Worm (Caenorhabditis elegans) whole organism, young adult: Measurements from ENCODE around the gene szy-2.
A peak's percentile ranks its signal among the peaks of the same experiment; 100 is the strongest.

Experiments used
- B0019.2 ChIP-seq: fragments of 200-800 bp; sonication (Bioruptor generic); conservative IDR thresholded peaks from 2 replicates; pipeline ENCODE4 v1.3.6; 2022; ENCODE audit warnings: missing genetic modification reagents, missing genetic modification characterization, missing compliant biosample characterization
- B0035.1 ChIP-seq: sonication (generic microtip); optimal IDR thresholded peaks from 2 replicates; lab custom pipeline; 2016; ENCODE audit warnings: missing genetic modification characterization, mild to moderate bottlenecking, missing compliant biosample characterization, missing genotype, missing genetic modification reagents
- C06A6.2 ChIP-seq: fragments of 200-800 bp; sonication (Bioruptor generic); conservative IDR thresholded peaks from 2 replicates; pipeline ENCODE4 v1.3.6; 2022; ENCODE audit warnings: missing genetic modification characterization, missing compliant biosample characterization
- C17E4.6 ChIP-seq: fragments of 200-800 bp; sonication (Bioruptor generic); IDR thresholded peaks from 2 replicates; pipeline ENCODE4 v1.3.6; 2022; ENCODE audit warnings: missing genetic modification reagents, missing genetic modification characterization, missing compliant biosample characterization
- F10E7.11 ChIP-seq: sonication (generic microtip); optimal IDR thresholded peaks from 2 replicates; lab custom pipeline; 2017; ENCODE audit warnings: mild to moderate bottlenecking, missing genetic modification characterization, moderate library complexity, missing compliant biosample characterization
- F57C9.4 ChIP-seq: sonication (generic microtip); optimal IDR thresholded peaks from 2 replicates; lab custom pipeline; 2017; ENCODE audit warnings: mild to moderate bottlenecking, missing genetic modification characterization, missing compliant biosample characterization
- Y53F4B.3 ChIP-seq: fragments of 200-800 bp; sonication (Bioruptor generic); IDR thresholded peaks from 2 replicates; pipeline ENCODE4 v1.3.6; 2022; ENCODE audit warnings: missing genetic modification reagents, missing genetic modification characterization, missing compliant biosample characterization
- Y95B8A.8 ChIP-seq: fragments of 200-800 bp; sonication (Bioruptor generic); IDR thresholded peaks from 2 replicates; pipeline ENCODE4 v1.3.6; 2022; ENCODE audit warnings: missing genetic modification reagents, missing genetic modification characterization, missing compliant biosample characterization
- ZK185.1 ChIP-seq: sonication (generic microtip); optimal IDR thresholded peaks from 2 replicates; lab custom pipeline; 2016; ENCODE audit warnings: mild to moderate bottlenecking, missing genetic modification characterization, missing compliant biosample characterization; ENCODE audit not compliant: poor library complexity, severe bottlenecking
- aptf-2 ChIP-seq: fragments of 200-800 bp; sonication (Bioruptor generic); conservative IDR thresholded peaks from 2 replicates; pipeline ENCODE4 v1.3.6; 2022; ENCODE audit warnings: missing genetic modification reagents, missing genetic modification characterization, missing compliant biosample characterization
- attf-5 ChIP-seq: fragments of 200-800 bp; sonication (Bioruptor generic); optimal IDR thresholded peaks from 2 replicates; lab custom pipeline; 2018; ENCODE audit warnings: mild to moderate bottlenecking, missing genetic modification characterization, missing compliant biosample characterization
- attf-6 ChIP-seq: fragments of 200-800 bp; sonication (Bioruptor generic); IDR thresholded peaks from 2 replicates; pipeline ENCODE4 v1.3.6; 2022; ENCODE audit warnings: missing genetic modification reagents, missing genetic modification characterization, missing compliant biosample characterization
- bed-2 ChIP-seq: fragments of 200-800 bp; sonication (Bioruptor generic); IDR thresholded peaks from 2 replicates; pipeline ENCODE4 v1.3.6; 2022; ENCODE audit warnings: missing genetic modification reagents, missing genetic modification characterization, missing compliant biosample characterization
- ceh-100 ChIP-seq: fragments of 200-800 bp; sonication (Bioruptor generic); IDR thresholded peaks from 2 replicates; pipeline ENCODE4 v1.3.6; 2022; ENCODE audit warnings: missing genetic modification reagents, missing genetic modification characterization, missing compliant biosample characterization
- ceh-27 ChIP-seq: fragments of 200-800 bp; sonication (Bioruptor generic); optimal IDR thresholded peaks from 2 replicates; lab custom pipeline; 2018; ENCODE audit warnings: mild to moderate bottlenecking, missing genetic modification characterization, moderate library complexity, missing compliant biosample characterization
- ceh-58 ChIP-seq: fragments of 200-800 bp; sonication (Bioruptor generic); IDR thresholded peaks from 2 replicates; pipeline ENCODE4 v1.3.6; 2022; ENCODE audit warnings: missing genetic modification characterization, missing compliant biosample characterization
- ceh-91 ChIP-seq: fragments of 200-800 bp; sonication (Bioruptor generic); IDR thresholded peaks from 2 replicates; pipeline ENCODE4 v1.3.6; 2022; ENCODE audit warnings: missing genetic modification reagents, missing genetic modification characterization, missing compliant biosample characterization
- chd-7 ChIP-seq: sonication (generic microtip); optimal IDR thresholded peaks from 2 replicates; lab custom pipeline; 2016; ENCODE audit warnings: mild to moderate bottlenecking, missing genetic modification characterization, moderate library complexity, missing compliant biosample characterization
- dox-1 ChIP-seq: fragments of 200-800 bp; sonication (Bioruptor generic); IDR thresholded peaks from 2 replicates; pipeline ENCODE4 v1.3.6; 2022; ENCODE audit warnings: missing genetic modification reagents, missing genetic modification characterization, missing compliant biosample characterization
- ets-4 ChIP-seq: fragments of 200-800 bp; sonication (Bioruptor generic); optimal IDR thresholded peaks from 2 replicates; lab custom pipeline; 2018; ENCODE audit warnings: mild to moderate bottlenecking, missing genetic modification characterization, missing compliant biosample characterization
- him-1 ChIP-seq: sonication (generic microtip); optimal IDR thresholded peaks from 2 replicates; lab custom pipeline; 2016; ENCODE audit warnings: missing genotype, missing genetic modification reagents, missing genetic modification characterization, missing compliant biosample characterization
- hlh-12 ChIP-seq: sonication (generic microtip); optimal IDR thresholded peaks from 2 replicates; lab custom pipeline; 2016; ENCODE audit warnings: missing genetic modification characterization, missing compliant biosample characterization
- hmg-20 ChIP-seq: fragments of 200-800 bp; sonication (Bioruptor generic); IDR thresholded peaks from 2 replicates; pipeline ENCODE4 v1.3.6; 2022; ENCODE audit warnings: missing genetic modification reagents, missing genetic modification characterization, missing compliant biosample characterization
- let-607 ChIP-seq, 2 experiments: fragments of 200-800 bp in 1 of 2; sonication (Bioruptor generic) in 1 of 2; sonication (generic microtip) in 1 of 2; optimal IDR thresholded peaks; 2 replicates each; lab custom pipeline; 2016 to 2018; ENCODE audit warnings: mild to moderate bottlenecking in 2 of 2, missing compliant biosample characterization in 2 of 2, missing genetic modification characterization in 2 of 2, moderate library complexity in 2 of 2, missing genotype in 1 of 2
- lin-35 ChIP-seq, 3 experiments: fragments of 150-350 bp in 2 of 3; sonication (generic microtip) in 1 of 3; optimal IDR thresholded peaks; 2 replicates each; lab custom pipeline; 2014 to 2018; ENCODE audit warnings: missing biosample characterization in 3 of 3, missing genetic modification characterization in 3 of 3, missing genetic modification reagents in 3 of 3
- lin-40 ChIP-seq: sonication (generic microtip); optimal IDR thresholded peaks from 2 replicates; lab custom pipeline; 2016; ENCODE audit warnings: missing genetic modification characterization, mild to moderate bottlenecking, missing compliant biosample characterization, missing genotype, missing genetic modification reagents
- madf-6 ChIP-seq: fragments of 200-800 bp; sonication (Bioruptor generic); IDR thresholded peaks from 2 replicates; pipeline ENCODE4 v1.3.6; 2022; ENCODE audit warnings: missing genetic modification reagents, missing genetic modification characterization, missing compliant biosample characterization
- madf-8 ChIP-seq: fragments of 200-800 bp; sonication (Bioruptor generic); conservative IDR thresholded peaks from 2 replicates; pipeline ENCODE4 v1.3.6; 2022; ENCODE audit warnings: missing genetic modification reagents, missing genetic modification characterization, missing compliant biosample characterization
- mxl-1 ChIP-seq: sonication (generic microtip); optimal IDR thresholded peaks from 2 replicates; lab custom pipeline; 2016; ENCODE audit warnings: missing genetic modification characterization, missing compliant biosample characterization
- nfyb-1 ChIP-seq: fragments of 200-800 bp; sonication (Bioruptor generic); IDR thresholded peaks from 2 replicates; pipeline ENCODE4 v1.3.6; 2022; ENCODE audit warnings: missing genetic modification reagents, missing genetic modification characterization, missing compliant biosample characterization
- nhr-179 ChIP-seq: sonication (generic microtip); optimal IDR thresholded peaks from 2 replicates; lab custom pipeline; 2016; ENCODE audit warnings: mild to moderate bottlenecking, missing genetic modification characterization, missing compliant biosample characterization
- nhr-27 ChIP-seq: fragments of 200-800 bp; sonication (Bioruptor generic); optimal IDR thresholded peaks from 2 replicates; lab custom pipeline; 2018; ENCODE audit warnings: mild to moderate bottlenecking, missing genetic modification characterization, moderate library complexity, missing compliant biosample characterization
- nhr-80 ChIP-seq: sonication (generic microtip); optimal IDR thresholded peaks from 2 replicates; lab custom pipeline; 2016; ENCODE audit warnings: missing genetic modification characterization, missing compliant biosample characterization
- pbrm-1 ChIP-seq: fragments of 200-800 bp; sonication (Bioruptor generic); IDR thresholded peaks from 2 replicates; pipeline ENCODE4 v1.3.6; 2022; ENCODE audit warnings: missing genetic modification reagents, missing genetic modification characterization, missing compliant biosample characterization
- repo-1 ChIP-seq: sonication (generic microtip); optimal IDR thresholded peaks from 2 replicates; lab custom pipeline; 2017; ENCODE audit warnings: mild to moderate bottlenecking, missing genetic modification characterization, missing compliant biosample characterization
- sdz-38 ChIP-seq: sonication (generic microtip); optimal IDR thresholded peaks from 2 replicates; lab custom pipeline; 2016; ENCODE audit warnings: missing genotype, missing genetic modification characterization, missing compliant biosample characterization
- snpc-1.1 ChIP-seq: sonication (generic microtip); optimal IDR thresholded peaks from 2 replicates; lab custom pipeline; 2017; ENCODE audit warnings: missing genetic modification characterization, mild to moderate bottlenecking, missing compliant biosample characterization, antibody characterized with exemption, moderate library complexity, missing genotype, missing genetic modification reagents; ENCODE audit not compliant: insufficient read depth
- somi-1 ChIP-seq: fragments of 200-800 bp; sonication (Bioruptor generic); optimal IDR thresholded peaks from 2 replicates; lab custom pipeline; 2018; ENCODE audit warnings: mild to moderate bottlenecking, missing genetic modification characterization, missing compliant biosample characterization
- sptf-2 ChIP-seq: fragments of 200-800 bp; sonication (Bioruptor generic); optimal IDR thresholded peaks from 2 replicates; lab custom pipeline; 2018; ENCODE audit warnings: mild to moderate bottlenecking, missing genetic modification characterization, missing compliant biosample characterization
- tbp1 ChIP-seq: fragments of 200-800 bp; sonication (Bioruptor generic); optimal IDR thresholded peaks from 2 replicates; lab custom pipeline; 2018; ENCODE audit warnings: mild to moderate bottlenecking, missing genetic modification characterization, missing compliant biosample characterization
- tbx-9 ChIP-seq: sonication (generic microtip); optimal IDR thresholded peaks from 2 replicates; lab custom pipeline; 2016; ENCODE audit warnings: borderline replicate concordance, missing genetic modification characterization, inconsistent platforms, missing compliant biosample characterization
- unc-130 ChIP-seq: sonication (generic microtip); optimal IDR thresholded peaks from 2 replicates; lab custom pipeline; 2016; ENCODE audit warnings: missing genetic modification reagents, missing genetic modification characterization, missing compliant biosample characterization
- xnd-1 ChIP-seq: sonication (generic microtip); optimal IDR thresholded peaks from 2 replicates; lab custom pipeline; 2016; ENCODE audit warnings: missing genotype, missing genetic modification reagents, missing genetic modification characterization, missing compliant biosample characterization
- ztf-22 ChIP-seq: fragments of 200-800 bp; sonication (Bioruptor generic); optimal IDR thresholded peaks from 2 replicates; lab custom pipeline; 2018; ENCODE audit warnings: mild to moderate bottlenecking, missing genetic modification characterization, moderate library complexity, missing compliant biosample characterization
- ztf-26 ChIP-seq: sonication (generic microtip); optimal IDR thresholded peaks from 2 replicates; lab custom pipeline; 2017; ENCODE audit warnings: missing genetic modification characterization, missing compliant biosample characterization
- ztf-6 ChIP-seq: fragments of 200-800 bp; sonication (Bioruptor generic); IDR thresholded peaks from 2 replicates; pipeline ENCODE4 v1.3.6; 2022; ENCODE audit warnings: missing genetic modification reagents, missing genetic modification characterization, missing compliant biosample characterization

szy-2 gene

ce11 chrIII:5407588-5407987 lies 36.5 kb upstream of the szy-2 start, which contains the start of gene W03A5.1:
Gene W03A5.1, plus strand, starts transcription at chrIII:5407888.
- TF ChIP-seq repo-1 (tag; lab: Kevin White, UChicago): no peak
- TF ChIP-seq ceh-91: no peak
- TF ChIP-seq snpc-1.1: no peak
- no peak for TF ChIP-seq ztf-6 (GFP tag; lab: Robert Waterston, UW)
- TF ChIP-seq bed-2: no peak
- no peak for TF ChIP-seq ceh-100 (GFP tag; lab: Robert Waterston, UW)

- TF ChIP-seq chd-7: no peak
- no peak for TF ChIP-seq ztf-6 (GFP tag; lab: Robert Waterston, UW)
- no peak for TF ChIP-seq ceh-100 (GFP tag; lab: Robert Waterston, UW)
- no peak for TF ChIP-seq dox-1 (GFP tag; lab: Robert Waterston, UW)
- no peak for TF ChIP-seq sdz-38
- no peak for TF ChIP-seq bed-2
- no peak for TF ChIP-seq sptf-2 (GFP tag; lab: Kevin White, UChicago)
- TF ChIP-seq F10E7.11 (tag; lab: Kevin White, UChicago): no peak
- TF ChIP-seq aptf-2 (GFP tag; lab: Robert Waterston, UW): no peak
- no peak for TF ChIP-seq nhr-179 (tag; lab: Kevin White, UChicago)
- no peak for TF ChIP-seq hmg-20 (GFP tag; lab: Robert Waterston, UW)
- TF ChIP-seq ZK185.1 (tag; lab: Kevin White, UChicago): no peak
- no peak for TF ChIP-seq madf-6 (GFP tag; lab: Robert Waterston, UW)
- TF ChIP-seq somi-1 (GFP tag; lab: Kevin White, UChicago): no peak
Measured at ce11 chrIII:5407060-5407459, 36.0 kb upstream of the szy-2 start.

- TF ChIP-seq nhr-27 (tag; lab: Kevin White, UChicago) (no peak), B0019.2 (GFP tag; lab: Robert Waterston, UW) (no peak), tbx-9 (tag; lab: Kevin White, UChicago) (no peak), pbrm-1 (no peak), ztf-26 (tag; lab: Kevin White, UChicago) (no peak), madf-8 (GFP tag; lab: Robert Waterston, UW) (peak; percentile 86), attf-6 (no peak), xnd-1 (tag; lab: Kevin White, UChicago) (peak; percentile 67), lin-40 (no peak), mxl-1 (no peak), F10E7.11 (tag; lab: Kevin White, UChicago) (no peak), aptf-2 (GFP tag; lab: Robert Waterston, UW) (peak; percentile 100), C17E4.6 (no peak), ztf-22 (no peak), ceh-58 (no peak), him-1 (tag; lab: Kevin White, UChicago) (no peak), C06A6.2 (GFP tag; lab: Robert Waterston, UW) (no peak), B0035.1 (tag; lab: Kevin White, UChicago) (no peak), tbp1 (GFP tag; lab: Kevin White, UChicago) (no peak), bed-2 (no peak), ZK185.1 (tag; lab: Kevin White, UChicago) (no peak), ceh-27 (GFP tag; lab: Kevin White, UChicago) (no peak), attf-5 (GFP tag; lab: Kevin White, UChicago) (no peak), ets-4 (GFP tag; lab: Kevin White, UChicago) (no peak), lin-35 (GFP tag; optimal IDR thresholded peaks at IDR 0.05; lab: Kevin White, UChicago) (no peak), hlh-12 (tag; lab: Kevin White, UChicago) (no peak), nhr-80 (tag; lab: Kevin White, UChicago) (no peak), nfyb-1 (GFP tag; lab: Robert Waterston, UW) (no peak), unc-130 (GFP tag; lab: Kevin White, UChicago) (no peak), Y95B8A.8 (no peak), let-607 (tag; optimal IDR thresholded peaks at IDR 0.05; lab: Kevin White, UChicago) (no peak), Y53F4B.3 (GFP tag; lab: Robert Waterston, UW) (no peak), F57C9.4 (no peak)
Measured at ce11 chrIII:5406314-5406713, 35.2 kb upstream of the szy-2 start.
